Worm (Caenorhabditis elegans) whole organism, L2 larva: ENCODE data around the gene rga-5.
A peak's percentile ranks its signal among the peaks of the same experiment; 100 is the strongest.

ENCODE experiments used
- F13H6.1 ChIP-seq: sonication (generic microtip); optimal IDR thresholded peaks from 2 replicates; lab custom pipeline; 2016; ENCODE audit warnings: missing genetic modification characterization, missing compliant biosample characterization
- R02D3.7 ChIP-seq: fragments of 150-350 bp; optimal IDR thresholded peaks from 2 replicates; lab custom pipeline; 2014; ENCODE audit warnings: missing biosample characterization, missing genetic modification characterization
- alr-1 ChIP-seq: fragments of 150-350 bp; optimal IDR thresholded peaks from 2 replicates; lab custom pipeline; 2014; ENCODE audit warnings: missing biosample characterization, missing genetic modification characterization
- aly-2 ChIP-seq: fragments of 150-350 bp; optimal IDR thresholded peaks from 2 replicates; lab custom pipeline; 2014; ENCODE audit warnings: missing biosample characterization, missing genetic modification characterization
- ama-1 ChIP-seq: fragments of 150-350 bp; optimal IDR thresholded peaks from 2 replicates; lab custom pipeline; 2018; ENCODE audit warnings: inconsistent platforms
- blmp-1 ChIP-seq: sonication (generic microtip); optimal IDR thresholded peaks from 2 replicates; lab custom pipeline; 2017; ENCODE audit warnings: missing genetic modification characterization, mild to moderate bottlenecking, missing compliant biosample characterization, antibody characterized with exemption, moderate library complexity; ENCODE audit not compliant: insufficient read depth
- ceh-16 ChIP-seq: fragments of 150-350 bp; optimal IDR thresholded peaks from 2 replicates; lab custom pipeline; 2014; ENCODE audit warnings: missing biosample characterization, missing genetic modification characterization
- crh-2 ChIP-seq: sonication (generic microtip); optimal IDR thresholded peaks from 2 replicates; lab custom pipeline; 2017; ENCODE audit warnings: missing biosample characterization, missing genetic modification characterization
- dmd-4 ChIP-seq: sonication (generic microtip); optimal IDR thresholded peaks from 2 replicates; lab custom pipeline; 2017; ENCODE audit warnings: missing biosample characterization, missing genetic modification characterization
- elt-3 ChIP-seq: sonication (generic microtip); optimal IDR thresholded peaks from 2 replicates; lab custom pipeline; 2017; ENCODE audit warnings: missing biosample characterization, missing genetic modification characterization
- gmeb-1 ChIP-seq: fragments of 150-350 bp; optimal IDR thresholded peaks from 2 replicates; lab custom pipeline; 2014; ENCODE audit warnings: missing biosample characterization, missing genetic modification characterization
- lin-11 ChIP-seq: fragments of 150-350 bp; sonication (generic microtip); optimal IDR thresholded peaks from 2 replicates; lab custom pipeline; 2014; ENCODE audit warnings: missing biosample characterization, missing genetic modification characterization, inconsistent platforms, mixed read lengths
- lin-13 ChIP-seq: fragments of 150-350 bp; optimal IDR thresholded peaks from 2 replicates; lab custom pipeline; 2014; ENCODE audit warnings: missing biosample characterization, missing genetic modification reagents, missing genetic modification characterization
- lin-39 ChIP-seq: fragments of 150-350 bp; optimal IDR thresholded peaks from 2 replicates; lab custom pipeline; 2014; ENCODE audit warnings: missing biosample characterization, missing genetic modification reagents, missing genetic modification characterization
- lsy-2 ChIP-seq, 2 experiments: fragments of 150-350 bp in 1 of 2; sonication (generic microtip) in 1 of 2; optimal IDR thresholded peaks; 2 replicates each; lab custom pipeline; 2014 to 2017; ENCODE audit warnings: missing biosample characterization in 2 of 2, missing genetic modification characterization in 2 of 2
- mab-5 ChIP-seq: fragments of 150-350 bp; optimal IDR thresholded peaks from 2 replicates; lab custom pipeline; 2014; ENCODE audit warnings: missing biosample characterization, missing genetic modification characterization
- nhr-10 ChIP-seq: sonication (generic microtip); optimal IDR thresholded peaks from 2 replicates; lab custom pipeline; 2017; ENCODE audit warnings: missing biosample characterization, missing genetic modification characterization
- nhr-11 ChIP-seq: fragments of 150-350 bp; optimal IDR thresholded peaks from 2 replicates; lab custom pipeline; 2014; ENCODE audit warnings: missing biosample characterization, missing genetic modification characterization
- nhr-129 ChIP-seq: fragments of 150-350 bp; optimal IDR thresholded peaks from 2 replicates; lab custom pipeline; 2014; ENCODE audit warnings: missing biosample characterization, missing genetic modification characterization
- nhr-21 ChIP-seq: fragments of 150-350 bp; optimal IDR thresholded peaks from 2 replicates; lab custom pipeline; 2014; ENCODE audit warnings: missing biosample characterization, missing genetic modification characterization
- nhr-23 ChIP-seq: fragments of 150-350 bp; optimal IDR thresholded peaks from 2 replicates; lab custom pipeline; 2014; ENCODE audit warnings: missing biosample characterization, missing genetic modification reagents, missing genetic modification characterization
- nhr-237 ChIP-seq: fragments of 150-350 bp; optimal IDR thresholded peaks from 2 replicates; lab custom pipeline; 2014; ENCODE audit warnings: missing biosample characterization, missing genetic modification characterization
- nhr-6 ChIP-seq: fragments of 150-350 bp; optimal IDR thresholded peaks from 2 replicates; lab custom pipeline; 2014; ENCODE audit warnings: missing biosample characterization, missing genetic modification characterization
- nhr-77 ChIP-seq: fragments of 150-350 bp; optimal IDR thresholded peaks from 2 replicates; lab custom pipeline; 2014; ENCODE audit warnings: missing biosample characterization, missing genetic modification characterization
- sem-4 ChIP-seq: fragments of 150-350 bp; optimal IDR thresholded peaks from 2 replicates; lab custom pipeline; 2014; ENCODE audit warnings: missing biosample characterization, missing genetic modification reagents, missing genetic modification characterization
- skn-1 ChIP-seq: sonication (generic microtip); optimal IDR thresholded peaks from 2 replicates; lab custom pipeline; 2017; ENCODE audit warnings: missing biosample characterization, missing genetic modification characterization
- sma-3 ChIP-seq: sonication (generic microtip); optimal IDR thresholded peaks from 2 replicates; lab custom pipeline; 2016; ENCODE audit warnings: missing genetic modification reagents, missing genetic modification characterization, missing compliant biosample characterization
- sma-9 ChIP-seq, 2 experiments: fragments of 150-350 bp in 1 of 2; sonication (generic microtip) in 1 of 2; optimal IDR thresholded peaks; 2 replicates each; lab custom pipeline; 2014 to 2016; ENCODE audit warnings: missing genetic modification characterization in 2 of 2, mild to moderate bottlenecking in 1 of 2, missing biosample characterization in 1 of 2, missing compliant biosample characterization in 1 of 2, missing genetic modification reagents in 1 of 2, moderate library complexity in 1 of 2
- unc-55 ChIP-seq: fragments of 150-350 bp; sonication (generic microtip); optimal IDR thresholded peaks from 3 replicates; lab custom pipeline; 2014; ENCODE audit warnings: missing biosample characterization, missing genetic modification reagents, missing genetic modification characterization
- ztf-4 ChIP-seq: fragments of 150-350 bp; optimal IDR thresholded peaks from 2 replicates; lab custom pipeline; 2014; ENCODE audit warnings: missing biosample characterization, missing genetic modification characterization

Gene rga-5

ce11 chrIV:13788652-13789051 lies 39.0 kb upstream of the rga-5 start, which contains the start of the genes sas-6 and Y45F10D.7 (continued):
- TF ChIP-seq aly-2 (tag; lab: Kevin White, UChicago) (no peak), unc-55 (peak; percentile 88), nhr-77 (no peak), nhr-21 (tag; lab: Kevin White, UChicago) (no peak)

ce11 chrIV:13795249-13795909 lies 32.3 kb upstream of the rga-5 start:
- TF ChIP-seq nhr-129 (tag; lab: Kevin White, UChicago) (no peak), ceh-16 (tag; lab: Kevin White, UChicago) (no peak), crh-2 (no peak), skn-1 (no peak), F13H6.1 (tag; lab: Kevin White, UChicago) (no peak), aly-2 (tag; lab: Kevin White, UChicago) (peak; percentile 57), ama-1 (lab: Kevin White, UChicago) (peak; percentile 35)

ce11 chrIV:13797859-13798374 lies 29.8 kb upstream of the rga-5 start, which contains the start of gene Y45F10D.6:
Y45F10D.6 (minus strand) TSS chrIV:13797909.
- TF ChIP-seq lin-13 = no peak
- no peak for TF ChIP-seq R02D3.7 (tag; lab: Kevin White, UChicago)
- no peak for TF ChIP-seq sma-9 (GFP tag; optimal IDR thresholded peaks at IDR 0.05; lab: Kevin White, UChicago)
- no peak for TF ChIP-seq sma-9 (tag; optimal IDR thresholded peaks at IDR 0.05; lab: Kevin White, UChicago)
- no peak for TF ChIP-seq nhr-11 (tag; lab: Kevin White, UChicago)
- no peak for TF ChIP-seq aly-2 (tag; lab: Kevin White, UChicago)
- no peak for TF ChIP-seq ztf-4
- TF ChIP-seq blmp-1 (tag; lab: Kevin White, UChicago) = no peak
- no peak for TF ChIP-seq lin-11 (tag; lab: Kevin White, UChicago)
- no peak for TF ChIP-seq crh-2
- no peak for TF ChIP-seq elt-3 (tag; lab: Kevin White, UChicago)
- TF ChIP-seq alr-1 (tag; lab: Kevin White, UChicago) = no peak
- no peak for TF ChIP-seq nhr-237 (tag; lab: Kevin White, UChicago)
- TF ChIP-seq ama-1 (lab: Kevin White, UChicago) = no peak
- TF ChIP-seq nhr-6 (tag; lab: Kevin White, UChicago) = no peak
- no peak for TF ChIP-seq sem-4 (tag; lab: Kevin White, UChicago)
- no peak for TF ChIP-seq F13H6.1 (tag; lab: Kevin White, UChicago)
- TF ChIP-seq nhr-21 (tag; lab: Kevin White, UChicago) = no peak
- TF ChIP-seq mab-5 (tag; lab: Kevin White, UChicago) = no peak
- TF ChIP-seq, all 48 proteins: peak for 0

ce11 chrIV:13807724-13808123 lies 20.0 kb upstream of the rga-5 start, which contains the start of gene Y45F10D.14:
Y45F10D.14 (minus strand) TSS chrIV:13807824.
- TF ChIP-seq lin-39 = no peak
- no peak for TF ChIP-seq sem-4 (tag; lab: Kevin White, UChicago)
- TF ChIP-seq nhr-6 (tag; lab: Kevin White, UChicago) = no peak
- TF ChIP-seq dmd-4 (tag; lab: Kevin White, UChicago) = no peak
- TF ChIP-seq alr-1 (tag; lab: Kevin White, UChicago) = no peak
- no peak for TF ChIP-seq nhr-23
- TF ChIP-seq lin-13 = no peak
- no peak for TF ChIP-seq ama-1 (lab: Kevin White, UChicago)
- no peak for TF ChIP-seq nhr-129 (tag; lab: Kevin White, UChicago)
- TF ChIP-seq elt-3 (tag; lab: Kevin White, UChicago) = no peak
- TF ChIP-seq sma-9 (GFP tag; optimal IDR thresholded peaks at IDR 0.05; lab: Kevin White, UChicago) = no peak
- TF ChIP-seq sma-9 (tag; optimal IDR thresholded peaks at IDR 0.05; lab: Kevin White, UChicago) = no peak
- no peak for TF ChIP-seq aly-2 (tag; lab: Kevin White, UChicago)
- TF ChIP-seq nhr-10 (tag; lab: Kevin White, UChicago) = no peak
- TF ChIP-seq R02D3.7 (tag; lab: Kevin White, UChicago) = no peak
- TF ChIP-seq gmeb-1 (tag; lab: Kevin White, UChicago) = no peak
- no peak for TF ChIP-seq unc-55
- TF ChIP-seq crh-2 = no peak
- no peak for TF ChIP-seq lin-11 (tag; lab: Kevin White, UChicago)

- TF ChIP-seq nhr-11 (tag; lab: Kevin White, UChicago) (no peak), lsy-2 (tag; optimal IDR thresholded peaks at IDR 0.05; lab: Kevin White, UChicago) (no peak), sma-3 (GFP tag; lab: Kevin White, UChicago) (no peak), skn-1 (no peak), lin-13 (no peak)
Measured at ce11 chrIV:13820862-13821261, 6.8 kb upstream of the rga-5 start, which contains the start of gene Y45F10D.15. Y45F10D.15 (minus strand) TSS chrIV:13820962.
